Fruit fly (Drosophila melanogaster): Measurements from ENCODE around the gene chas.
A peak's percentile ranks its signal among the peaks of the same experiment; 100 is the strongest.

The chas gene

dm6 chrX:17636001-17636400, 62.5 kb downstream of the chas start, which contains the start of the genes CG8289 and CG5800:
Gene CG8289, minus strand, starts transcription at chrX:17636044.
Gene CG5800, plus strand, starts transcription at chrX:17636281.
- TF ChIP-seq noc (tag; optimal IDR thresholded peaks at IDR 0.05): no peak

dm6 chrX:17631996-17632612, 66.4 kb downstream of the chas start, which contains the start of the genes corolla and ND-24:
Gene corolla, minus strand, starts transcription at chrX:17632047.
Gene ND-24, plus strand, starts transcription at chrX:17632089.
- TF ChIP-seq noc (tag; optimal IDR thresholded peaks at IDR 0.05): peak; percentile 71

DNA sequence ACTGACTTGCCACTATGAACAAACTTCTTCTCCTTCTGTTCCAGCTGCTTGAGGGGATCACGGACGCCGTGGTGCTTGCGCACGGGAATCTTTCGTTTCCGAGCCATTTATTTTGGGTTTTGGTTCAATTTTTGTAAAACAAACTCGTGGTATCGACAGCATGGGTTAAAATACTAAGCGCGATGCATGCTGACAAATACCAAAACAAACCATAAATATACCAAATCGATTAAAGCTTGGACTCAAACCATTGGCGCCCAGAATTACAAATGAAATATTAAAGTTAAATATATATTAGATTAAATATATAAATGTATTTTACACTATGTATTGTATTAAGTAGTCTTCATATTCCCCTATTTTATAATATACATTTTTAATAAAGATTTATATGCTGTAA, 69.2 kb downstream of the chas start, which contains the start of gene CG8326:
CG8326 (minus strand) TSS at position 176 of the 400 bp plus-strand sequence.
- TF ChIP-seq noc (tag; optimal IDR thresholded peaks at IDR 0.05): no peak

- TF ChIP-seq noc (tag; optimal IDR thresholded peaks at IDR 0.05): peak; percentile 10
Observed at dm6 chrX:17627090-17627992, 71.2 kb downstream of the chas start, which contains the start of gene stas. Gene stas, minus strand, starts transcription at chrX:17627895.

DNA sequence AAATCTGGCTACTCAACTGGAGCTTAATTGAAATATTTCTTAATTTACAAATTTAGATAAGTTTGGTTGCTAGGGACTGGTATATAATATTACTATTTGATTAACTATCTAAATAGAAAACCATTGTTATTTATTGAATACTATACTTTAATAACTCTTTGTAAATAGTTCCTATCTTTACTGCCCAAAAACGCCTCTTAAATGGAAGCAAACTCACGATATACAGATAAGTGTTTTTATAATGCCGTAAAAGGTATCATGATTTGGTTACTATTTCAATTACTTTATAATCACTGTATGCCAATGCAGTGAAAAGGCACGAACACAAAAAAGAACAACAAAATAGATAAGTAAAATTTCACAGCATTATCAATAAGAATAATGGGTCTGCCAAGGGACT, 72.7 kb downstream of the chas start:
- TF ChIP-seq noc (tag; optimal IDR thresholded peaks at IDR 0.05): peak; percentile 31

- TF ChIP-seq noc (tag; optimal IDR thresholded peaks at IDR 0.05): peak; percentile 97
Observed at dm6 chrX:17624983-17625401, 73.5 kb downstream of the chas start.

DNA sequence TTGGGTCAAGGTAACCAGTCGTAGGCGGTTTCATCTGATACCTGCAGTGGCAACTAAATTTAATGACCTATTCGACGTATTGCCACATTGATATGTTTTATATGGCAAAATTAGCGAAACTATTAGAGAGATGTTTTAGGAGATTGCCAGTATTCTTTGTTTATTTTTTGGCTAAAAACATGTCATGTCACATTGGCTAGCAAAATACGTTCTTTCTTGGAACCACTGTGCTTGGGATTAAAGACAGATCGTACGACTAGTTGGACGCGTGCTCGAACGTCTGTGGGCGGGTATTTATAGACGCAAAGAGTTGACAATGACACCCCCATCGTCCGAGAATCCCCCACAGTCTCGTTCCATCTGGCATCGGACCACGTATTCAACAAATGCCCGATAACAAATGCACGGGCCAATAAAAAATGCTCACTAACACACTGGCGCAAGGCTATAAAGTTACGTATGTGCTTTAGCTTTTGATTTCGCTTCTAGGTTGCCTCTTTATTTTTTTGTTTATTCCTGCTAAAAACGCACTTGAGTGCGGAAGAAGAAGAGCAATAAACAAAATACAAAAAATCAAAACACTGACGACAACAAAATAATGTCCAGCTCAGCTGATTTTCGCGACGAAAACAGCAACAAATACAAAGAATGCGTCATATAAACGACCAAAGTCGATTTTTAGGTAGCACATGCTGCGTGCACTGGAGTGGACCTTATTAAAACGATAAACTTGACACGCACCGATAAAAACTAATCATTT, 74.1 kb downstream of the chas start:
- no peak for TF ChIP-seq noc (tag; optimal IDR thresholded peaks at IDR 0.05)

Measured in whole organism, larva.